Fruit fly (Drosophila melanogaster): ENCODE data around the gene CG33120.

DNA sequence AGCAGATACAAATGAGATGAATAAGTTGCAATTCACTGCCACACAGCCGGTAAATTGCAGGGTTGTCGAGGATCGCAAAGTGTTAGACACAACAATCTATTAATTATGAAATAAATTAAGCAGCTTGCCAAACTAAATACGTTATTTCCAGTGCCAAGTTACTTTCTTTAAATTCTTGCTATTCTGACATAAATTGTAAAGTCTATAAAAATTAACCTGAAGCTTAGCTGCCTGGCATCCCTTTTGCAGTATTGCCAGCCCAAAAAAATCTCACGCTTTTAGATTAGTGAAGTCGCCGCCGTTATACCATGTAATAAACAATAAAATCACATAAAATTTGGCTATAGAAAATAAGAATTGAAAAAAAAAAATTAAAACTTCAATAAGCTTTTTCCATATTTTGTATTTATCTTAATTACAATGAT, 13.3 kb upstream of the CG33120 start:
- TF ChIP-seq pad (GFP tag; optimal IDR thresholded peaks at IDR 0.05) (peak; percentile 84), Clk (GFP tag; optimal IDR thresholded peaks at IDR 0.05) (peak; percentile 84), CG7101 (tag; optimal IDR thresholded peaks at IDR 0.05) (peak; percentile 95), CG7045 (GFP tag; optimal IDR thresholded peaks at IDR 0.05) (peak; percentile 93), Hr96 (GFP tag; optimal IDR thresholded peaks at IDR 0.05) (peak; percentile 92), tj (GFP tag; optimal IDR thresholded peaks at IDR 0.05) (peak; percentile 76), cic (GFP tag; optimal IDR thresholded peaks at IDR 0.05) (peak; percentile 52), ovo (GFP tag; optimal IDR thresholded peaks at IDR 0.05) (peak; percentile 60), CG11617 (GFP tag; optimal IDR thresholded peaks at IDR 0.05) (peak; percentile 93), kay (GFP tag; ENCODE audit: borderline replicate concordance) (peak; percentile 95), CG5204 (GFP tag; optimal IDR thresholded peaks at IDR 0.05) (peak; percentile 93), CG1620 (GFP tag; optimal IDR thresholded peaks at IDR 0.05) (peak; percentile 91), toe (GFP tag; optimal IDR thresholded peaks at IDR 0.05) (peak; percentile 95)
